Fruit fly (Drosophila melanogaster) whole organism, embryonic: Measurements from ENCODE around the gene Tcs3.

ENCODE experiments used
- B-H2 ChIP-seq: fragments of 200-800 bp; sonication (Bioruptor generic); optimal IDR thresholded peaks from 2 replicates; lab custom pipeline; 2018; ENCODE audit warnings: missing biosample characterization, mild to moderate bottlenecking, missing genetic modification characterization
- Bdp1 ChIP-seq: fragments of 200-800 bp; sonication (Bioruptor generic); optimal IDR thresholded peaks from 3 replicates; lab custom pipeline; 2016; ENCODE audit warnings: missing biosample characterization, missing genetic modification characterization
- C15 ChIP-seq: fragments of 200-800 bp; sonication (Bioruptor generic); IDR thresholded peaks from 3 replicates; pipeline ENCODE4 v1.3.6; 2022; ENCODE audit warnings: missing biosample characterization, missing genetic modification characterization
- CG10543 ChIP-seq: fragments of 200-800 bp; sonication (Bioruptor generic); optimal IDR thresholded peaks from 3 replicates; lab custom pipeline; 2017; ENCODE audit warnings: missing biosample characterization, mild to moderate bottlenecking, missing genetic modification characterization, moderate library complexity
- CG11456 ChIP-seq: fragments of 200-800 bp; sonication (Bioruptor generic); IDR thresholded peaks from 3 replicates; pipeline ENCODE4 v1.3.6; 2022; ENCODE audit warnings: missing biosample characterization, missing genetic modification characterization
- CG12769 ChIP-seq: fragments of 200-800 bp; sonication (Bioruptor generic); optimal IDR thresholded peaks from 2 replicates; lab custom pipeline; 2019; ENCODE audit warnings: missing biosample characterization, mild to moderate bottlenecking, missing genetic modification characterization, moderate library complexity
- CG13287 ChIP-seq: fragments of 200-800 bp; sonication (Bioruptor generic); IDR thresholded peaks from 2 replicates; pipeline ENCODE4 v1.3.6; 2022; ENCODE audit warnings: missing biosample characterization, missing genetic modification characterization; ENCODE audit not compliant: partially characterized antibody
- CG14667 ChIP-seq: fragments of 200-800 bp; sonication (Bioruptor generic); IDR thresholded peaks from 2 replicates; pipeline ENCODE4 v1.3.6; 2022; ENCODE audit warnings: missing biosample characterization, missing genetic modification characterization
- CG15601 ChIP-seq: fragments of 200-800 bp; sonication (Bioruptor generic); optimal IDR thresholded peaks from 3 replicates; lab custom pipeline; 2019; ENCODE audit warnings: missing biosample characterization, mild to moderate bottlenecking, missing genetic modification characterization, moderate library complexity
- CG15696 ChIP-seq: fragments of 200-800 bp; sonication (Bioruptor generic); optimal IDR thresholded peaks from 2 replicates; lab custom pipeline; 2019; ENCODE audit warnings: missing biosample characterization, mild to moderate bottlenecking, missing genetic modification characterization, moderate library complexity
- CG1647 ChIP-seq: fragments of 200-800 bp; sonication (Bioruptor generic); optimal IDR thresholded peaks from 3 replicates; lab custom pipeline; 2016; ENCODE audit warnings: missing biosample characterization, missing genetic modification characterization
- CG16863 ChIP-seq: fragments of 200-800 bp; sonication (Bioruptor generic); optimal IDR thresholded peaks from 3 replicates; lab custom pipeline; 2016; ENCODE audit warnings: missing biosample characterization, missing genetic modification characterization
- CG2202 ChIP-seq: fragments of 200-800 bp; sonication (Bioruptor generic); optimal IDR thresholded peaks from 2 replicates; lab custom pipeline; 2018; ENCODE audit warnings: missing biosample characterization, mild to moderate bottlenecking, missing genetic modification characterization
- CG2712 ChIP-seq: fragments of 200-800 bp; optimal IDR thresholded peaks from 3 replicates; lab custom pipeline; 2019; ENCODE audit warnings: missing biosample characterization, mild to moderate bottlenecking, missing genetic modification characterization, moderate library complexity
- CG30020 ChIP-seq: fragments of 200-800 bp; optimal IDR thresholded peaks from 2 replicates; lab custom pipeline; 2019; ENCODE audit warnings: missing biosample characterization, mild to moderate bottlenecking, missing genetic modification characterization, moderate library complexity
- CG3163 ChIP-seq: fragments of 200-800 bp; sonication (Bioruptor generic); optimal IDR thresholded peaks from 3 replicates; lab custom pipeline; 2016; ENCODE audit warnings: missing biosample characterization, missing genetic modification characterization
- CG33557 ChIP-seq: fragments of 200-800 bp; sonication (Bioruptor generic); optimal IDR thresholded peaks from 2 replicates; lab custom pipeline; 2019; ENCODE audit warnings: missing biosample characterization, mild to moderate bottlenecking, missing genetic modification characterization, moderate library complexity
- CG5180 ChIP-seq: fragments of 200-800 bp; sonication (Bioruptor generic); optimal IDR thresholded peaks from 3 replicates; lab custom pipeline; 2017; ENCODE audit warnings: missing biosample characterization, missing genetic modification characterization, mild to moderate bottlenecking, moderate library complexity, missing genetic modification reagents
- CG6254 ChIP-seq: fragments of 200-800 bp; sonication (Bioruptor generic); optimal IDR thresholded peaks from 3 replicates; lab custom pipeline; 2017; ENCODE audit warnings: mild to moderate bottlenecking, missing biosample characterization, missing genetic modification reagents, missing genetic modification characterization
- CG7556 ChIP-seq: fragments of 200-800 bp; sonication (Bioruptor generic); optimal IDR thresholded peaks from 2 replicates; lab custom pipeline; 2017; ENCODE audit warnings: missing biosample characterization, mild to moderate bottlenecking, missing genetic modification characterization
- CG8290 ChIP-seq, 3 experiments: fragments of 200-800 bp; sonication (Bioruptor generic); optimal IDR thresholded peaks; 2 replicates each; lab custom pipeline; 2016 to 2019; ENCODE audit warnings: missing biosample characterization in 3 of 3, missing genetic modification characterization in 3 of 3, mild to moderate bottlenecking in 2 of 3, moderate library complexity in 1 of 3
- CG8478 ChIP-seq: fragments of >200 bp; optimal IDR thresholded peaks from 2 replicates; lab custom pipeline; 2018
- CG8924 ChIP-seq: fragments of 200-800 bp; optimal IDR thresholded peaks from 3 replicates; lab custom pipeline; 2019; ENCODE audit warnings: missing biosample characterization, mild to moderate bottlenecking, missing genetic modification characterization, moderate library complexity
- CG9797 ChIP-seq: fragments of 200-800 bp; sonication (Bioruptor generic); optimal IDR thresholded peaks from 3 replicates; lab custom pipeline; 2018; ENCODE audit warnings: missing biosample characterization, mild to moderate bottlenecking, missing genetic modification characterization
- CrebB ChIP-seq: fragments of 200-800 bp; sonication (Bioruptor generic); optimal IDR thresholded peaks from 3 replicates; lab custom pipeline; 2018; ENCODE audit warnings: missing biosample characterization, mild to moderate bottlenecking, missing genetic modification characterization
- Doc2 ChIP-seq: fragments of 200-800 bp; sonication (Bioruptor generic); IDR thresholded peaks from 2 replicates; pipeline ENCODE4 v1.3.6; 2022; ENCODE audit warnings: missing biosample characterization, missing genetic modification characterization
- Dp ChIP-seq: fragments of 200-800 bp; sonication (Bioruptor generic); optimal IDR thresholded peaks from 2 replicates; lab custom pipeline; 2018; ENCODE audit warnings: missing biosample characterization, mild to moderate bottlenecking, missing genetic modification characterization, moderate library complexity
- H2.0 ChIP-seq: fragments of 200-800 bp; sonication (Bioruptor generic); IDR thresholded peaks from 2 replicates; pipeline ENCODE4 v1.3.6; 2022; ENCODE audit warnings: missing biosample characterization, missing genetic modification characterization
- Hr51 ChIP-seq, 2 experiments: fragments of 200-800 bp; sonication (Bioruptor generic); optimal IDR thresholded peaks; 2 replicates in 1 of 2; 3 replicates in 1 of 2; lab custom pipeline; 2016 to 2018; ENCODE audit warnings: missing biosample characterization in 2 of 2, missing genetic modification characterization in 2 of 2, mild to moderate bottlenecking in 1 of 2, moderate library complexity in 1 of 2
- Kr ChIP-seq: fragments of 200-800 bp; sonication (Bioruptor generic); optimal IDR thresholded peaks from 2 replicates; lab custom pipeline; 2017; ENCODE audit warnings: missing biosample characterization, mild to moderate bottlenecking, missing genetic modification characterization
- Lpt ChIP-seq: fragments of >200 bp; optimal IDR thresholded peaks from 2 replicates; lab custom pipeline; 2018; ENCODE audit warnings: missing biosample characterization, missing genetic modification characterization
- Nf-YA ChIP-seq: fragments of 200-800 bp; sonication (Bioruptor generic); IDR thresholded peaks from 2 replicates; pipeline ENCODE4 v1.3.6; 2022; ENCODE audit warnings: missing biosample characterization, missing genetic modification characterization
- Sry-β ChIP-seq: fragments of 200-800 bp; sonication (Bioruptor generic); optimal IDR thresholded peaks from 2 replicates; lab custom pipeline; 2018; ENCODE audit warnings: missing biosample characterization, mild to moderate bottlenecking, missing genetic modification characterization, moderate library complexity
- Sry-δ ChIP-seq: fragments of 200-800 bp; sonication (Bioruptor generic); optimal IDR thresholded peaks from 2 replicates; lab custom pipeline; 2016; ENCODE audit warnings: missing biosample characterization, missing genetic modification characterization
- ap ChIP-seq: fragments of 200-800 bp; sonication (Bioruptor generic); IDR thresholded peaks from 2 replicates; pipeline ENCODE4 v1.3.6; 2022; ENCODE audit warnings: missing biosample characterization, missing genetic modification characterization
- da ChIP-seq: fragments of 200-800 bp; sonication (Bioruptor generic); optimal IDR thresholded peaks from 2 replicates; lab custom pipeline; 2016; ENCODE audit warnings: missing biosample characterization, missing genetic modification characterization
- gce ChIP-seq: fragments of 200-800 bp; sonication (Bioruptor generic); IDR thresholded peaks from 3 replicates; pipeline ENCODE4 v1.3.6; 2022; ENCODE audit warnings: missing biosample characterization, missing genetic modification characterization
- ind ChIP-seq: fragments of 200-800 bp; sonication (Bioruptor generic); optimal IDR thresholded peaks from 3 replicates; lab custom pipeline; 2016; ENCODE audit warnings: missing biosample characterization, missing genetic modification characterization
- lab ChIP-seq: fragments of 200-800 bp; sonication (Bioruptor generic); optimal IDR thresholded peaks from 3 replicates; lab custom pipeline; 2017; ENCODE audit warnings: missing biosample characterization, missing genetic modification characterization, mild to moderate bottlenecking, moderate library complexity, missing genetic modification reagents
- sd ChIP-seq: fragments of 200-800 bp; sonication (Bioruptor generic); optimal IDR thresholded peaks from 3 replicates; lab custom pipeline; 2018; ENCODE audit warnings: missing biosample characterization, mild to moderate bottlenecking, missing genetic modification characterization, moderate library complexity
- slbo ChIP-seq: fragments of 200-800 bp; sonication (Bioruptor generic); IDR thresholded peaks from 2 replicates; pipeline ENCODE4 v1.3.6; 2022; ENCODE audit warnings: missing biosample characterization, missing genetic modification characterization
- trem ChIP-seq: fragments of 200-800 bp; optimal IDR thresholded peaks from 3 replicates; lab custom pipeline; 2019; ENCODE audit warnings: missing biosample characterization, mild to moderate bottlenecking, missing genetic modification characterization, moderate library complexity
- unpg ChIP-seq: fragments of 200-800 bp; sonication (Bioruptor generic); optimal IDR thresholded peaks from 3 replicates; lab custom pipeline; 2018; ENCODE audit warnings: missing biosample characterization, mild to moderate bottlenecking, missing genetic modification characterization, moderate library complexity
- z ChIP-seq: fragments of 200-800 bp; sonication (Bioruptor generic); IDR thresholded peaks from 3 replicates; pipeline ENCODE4 v1.3.6; 2022; ENCODE audit warnings: missing biosample characterization, missing genetic modification characterization

Gene Tcs3

dm6 chr3L:16377768-16378764 lies 26.3 kb downstream of the Tcs3 start, which contains the start of gene roq (continued):
- TF ChIP-seq CG16863, result no peak
- no peak for TF ChIP-seq Doc2 (GFP tag; lab: Robert Waterston, UW)
- TF ChIP-seq B-H2 (GFP tag; lab: Kevin White, UChicago), result no peak
- TF ChIP-seq CG15601 (tag; lab: Kevin White, UChicago), result peak; percentile 8
- no peak for TF ChIP-seq Hr51 (GFP tag; optimal IDR thresholded peaks at IDR 0.05; lab: Kevin White, UChicago)
- peak; percentile 72; the same call in 1 of the 2 replicates for TF ChIP-seq CG13287
- TF ChIP-seq CG8924 (tag; lab: Kevin White, UChicago), result peak; percentile 26
- TF ChIP-seq CG8478 (lab: Kevin White, UChicago), result peak; percentile 86
- TF ChIP-seq CG12769 (tag; lab: Kevin White, UChicago), result peak; percentile 38
- no peak for TF ChIP-seq CG7556 (GFP tag; lab: Kevin White, UChicago)
- TF ChIP-seq CG2712 (tag; lab: Kevin White, UChicago), result peak; percentile 41
- peak; percentile 14 for TF ChIP-seq CrebB (tag; lab: Kevin White, UChicago)
- TF ChIP-seq CG30020 (tag; lab: Kevin White, UChicago), result peak; percentile 3
- no peak for TF ChIP-seq gce (GFP tag; lab: Robert Waterston, UW)
- no peak for TF ChIP-seq CG11456 (GFP tag; lab: Robert Waterston, UW)
- TF ChIP-seq unpg (GFP tag; lab: Kevin White, UChicago), result no peak
- TF ChIP-seq Dp (GFP tag; lab: Kevin White, UChicago), result peak; percentile 86
- TF ChIP-seq CG6254, result no peak
- peak; percentile 74 for TF ChIP-seq Sry-δ (GFP tag; lab: Kevin White, UChicago)
- no peak for TF ChIP-seq CG10543
- no peak for TF ChIP-seq CG2202 (tag; lab: Kevin White, UChicago)
- peak; percentile 95 for TF ChIP-seq CG9797 (GFP tag; lab: Kevin White, UChicago)
- TF ChIP-seq ap (GFP tag; lab: Robert Waterston, UW), result no peak
- no peak for TF ChIP-seq Kr (GFP tag; lab: Kevin White, UChicago)
- TF ChIP-seq Lpt (GFP tag; lab: Kevin White, UChicago), result no peak
- no peak for TF ChIP-seq slbo (GFP tag; lab: Robert Waterston, UW)
- no peak for TF ChIP-seq C15 (GFP tag; lab: Robert Waterston, UW)
- TF ChIP-seq CG8290 (GFP tag; optimal IDR thresholded peaks at IDR 0.05; lab: Kevin White, UChicago), result no peak
- no peak for TF ChIP-seq CG8290 (tag; optimal IDR thresholded peaks at IDR 0.05; lab: Kevin White, UChicago)
- no peak for TF ChIP-seq H2.0
- no peak for TF ChIP-seq Sry-β (GFP tag; lab: Kevin White, UChicago)
- TF ChIP-seq CG3163 (GFP tag; lab: Kevin White, UChicago), result no peak
- TF ChIP-seq CG1647 (GFP tag; lab: Kevin White, UChicago), result no peak
- peak; percentile 68 for TF ChIP-seq trem (tag; lab: Kevin White, UChicago)
- TF ChIP-seq Nf-YA (GFP tag; lab: Robert Waterston, UW), result no peak
- TF ChIP-seq ind (GFP tag; lab: Kevin White, UChicago), result no peak
- peak; percentile 26 for TF ChIP-seq CG33557
- no peak for TF ChIP-seq lab (GFP tag; lab: Kevin White, UChicago)
- TF ChIP-seq CG5180 (GFP tag; lab: Kevin White, UChicago), result no peak
- no peak for TF ChIP-seq sd (tag; lab: Kevin White, UChicago)
- no peak for TF ChIP-seq da (GFP tag; lab: Kevin White, UChicago)
- no peak for TF ChIP-seq Bdp1 (GFP tag; lab: Kevin White, UChicago)
- TF ChIP-seq CG14667 (GFP tag; lab: Robert Waterston, UW), result no peak
- TF ChIP-seq CG15696 (tag; lab: Kevin White, UChicago), result no peak
- no peak for TF ChIP-seq z
